Fruit fly (Drosophila melanogaster) whole organism, prepupa: Measurements from ENCODE around the gene CG32024.

Source experiments
- CG11294 ChIP-seq: fragments of 200-800 bp; sonication (Bioruptor generic); IDR thresholded peaks from 2 replicates; pipeline ENCODE4 v1.3.6; 2022; ENCODE audit warnings: missing biosample characterization, missing genetic modification characterization
- CG11762 ChIP-seq: fragments of 200-800 bp; sonication (Bioruptor generic); optimal IDR thresholded peaks from 3 replicates; lab custom pipeline; 2016; ENCODE audit warnings: missing biosample characterization, missing genetic modification characterization; ENCODE audit not compliant: insufficient read depth
- CG11902 ChIP-seq: fragments of 200-800 bp; sonication (Bioruptor generic); optimal IDR thresholded peaks from 3 replicates; lab custom pipeline; 2016; ENCODE audit warnings: missing biosample characterization, missing genetic modification characterization
- CG15336 ChIP-seq: fragments of 200-800 bp; sonication (Bioruptor generic); IDR thresholded peaks from 2 replicates; pipeline ENCODE4 v1.3.6; 2022; ENCODE audit warnings: missing biosample characterization, missing genetic modification characterization
- CG16779 ChIP-seq: fragments of 200-800 bp; sonication (Bioruptor generic); optimal IDR thresholded peaks from 3 replicates; lab custom pipeline; 2017; ENCODE audit warnings: missing biosample characterization, mild to moderate bottlenecking, missing genetic modification characterization
- CG31627 ChIP-seq: fragments of 200-800 bp; sonication (Bioruptor generic); optimal IDR thresholded peaks from 3 replicates; lab custom pipeline; 2016; ENCODE audit warnings: missing biosample characterization, missing genetic modification characterization
- CG32006 ChIP-seq: fragments of 200-800 bp; sonication (Bioruptor generic); optimal IDR thresholded peaks from 3 replicates; lab custom pipeline; 2017; ENCODE audit warnings: missing biosample characterization, mild to moderate bottlenecking, missing genetic modification characterization
- CG34406 ChIP-seq: fragments of 200-800 bp; sonication (Bioruptor generic); optimal IDR thresholded peaks from 3 replicates; lab custom pipeline; 2016; ENCODE audit warnings: missing biosample characterization, missing genetic modification characterization
- CG3919 ChIP-seq: fragments of 200-800 bp; sonication (Bioruptor generic); optimal IDR thresholded peaks from 3 replicates; lab custom pipeline; 2016; ENCODE audit warnings: missing biosample characterization, missing genetic modification characterization
- CG4318 ChIP-seq: fragments of 200-800 bp; sonication (Bioruptor generic); optimal IDR thresholded peaks from 3 replicates; lab custom pipeline; 2017; ENCODE audit warnings: missing biosample characterization, mild to moderate bottlenecking, missing genetic modification characterization
- CG6163 ChIP-seq: fragments of 200-800 bp; sonication (Bioruptor generic); IDR thresholded peaks from 3 replicates; pipeline ENCODE4 v1.3.6; 2022; ENCODE audit warnings: missing biosample characterization, missing genetic modification characterization
- CG6276 ChIP-seq: fragments of 200-800 bp; sonication (Bioruptor generic); optimal IDR thresholded peaks from 2 replicates; lab custom pipeline; 2017; ENCODE audit warnings: missing biosample characterization, mild to moderate bottlenecking, missing genetic modification characterization
- CG6792 ChIP-seq: fragments of 200-800 bp; sonication (Bioruptor generic); optimal IDR thresholded peaks from 3 replicates; lab custom pipeline; 2016; ENCODE audit warnings: missing biosample characterization, missing genetic modification characterization
- CG6808 ChIP-seq: fragments of 200-800 bp; sonication (Bioruptor generic); optimal IDR thresholded peaks from 3 replicates; lab custom pipeline; 2017; ENCODE audit warnings: missing biosample characterization, missing genetic modification characterization, mild to moderate bottlenecking, moderate library complexity, missing genetic modification reagents
- CG6854 ChIP-seq: fragments of 200-800 bp; sonication (Bioruptor generic); optimal IDR thresholded peaks from 2 replicates; lab custom pipeline; 2017; ENCODE audit warnings: missing biosample characterization, mild to moderate bottlenecking, missing genetic modification characterization
- CG8119 ChIP-seq: fragments of 200-800 bp; sonication (Bioruptor generic); IDR thresholded peaks from 3 replicates; pipeline ENCODE4 v1.3.6; 2022; ENCODE audit warnings: missing biosample characterization, missing genetic modification characterization
- CG8319 ChIP-seq: fragments of 200-800 bp; sonication (Bioruptor generic); optimal IDR thresholded peaks from 3 replicates; lab custom pipeline; 2016; ENCODE audit warnings: missing biosample characterization, missing genetic modification characterization
- CG8632 ChIP-seq: fragments of 200-800 bp; sonication (Bioruptor generic); optimal IDR thresholded peaks from 3 replicates; lab custom pipeline; 2016; ENCODE audit warnings: missing biosample characterization, missing genetic modification characterization
- Eip75B ChIP-seq: fragments of 200-800 bp; sonication (Bioruptor generic); optimal IDR thresholded peaks from 3 replicates; lab custom pipeline; 2016; ENCODE audit warnings: missing biosample characterization, missing genetic modification characterization
- Eip93F ChIP-seq: fragments of 200-800 bp; sonication (Bioruptor generic); optimal IDR thresholded peaks from 2 replicates; lab custom pipeline; 2016; ENCODE audit warnings: missing biosample characterization, mild to moderate bottlenecking, missing genetic modification characterization
- Ets21C ChIP-seq: fragments of 200-800 bp; sonication (Bioruptor generic); optimal IDR thresholded peaks from 3 replicates; lab custom pipeline; 2016; ENCODE audit warnings: missing biosample characterization, missing genetic modification characterization
- Ets96B ChIP-seq: fragments of 200-800 bp; optimal IDR thresholded peaks from 2 replicates; lab custom pipeline; 2019; ENCODE audit warnings: missing biosample characterization, mild to moderate bottlenecking, missing genetic modification characterization, moderate library complexity
- Gug ChIP-seq: fragments of 200-800 bp; sonication (Bioruptor generic); IDR thresholded peaks from 2 replicates; pipeline ENCODE4 v1.3.6; 2022; ENCODE audit warnings: missing biosample characterization, missing genetic modification characterization
- Hr38 ChIP-seq: sonication (Bioruptor generic); optimal IDR thresholded peaks from 2 replicates; lab custom pipeline; 2016; ENCODE audit warnings: missing biosample characterization, missing genetic modification characterization
- Hr4 ChIP-seq: fragments of 200-800 bp; sonication (Bioruptor generic); optimal IDR thresholded peaks from 3 replicates; lab custom pipeline; 2016; ENCODE audit warnings: missing biosample characterization, missing genetic modification characterization
- Lpt ChIP-seq: fragments of 200-800 bp; sonication (Bioruptor generic); optimal IDR thresholded peaks from 3 replicates; lab custom pipeline; 2016; ENCODE audit warnings: missing biosample characterization, missing genetic modification characterization
- Smox ChIP-seq: fragments of 200-800 bp; sonication (Bioruptor generic); optimal IDR thresholded peaks from 3 replicates; lab custom pipeline; 2016; ENCODE audit warnings: missing biosample characterization, missing genetic modification characterization
- Sox102F ChIP-seq: fragments of 200-800 bp; sonication (Bioruptor generic); optimal IDR thresholded peaks from 2 replicates; lab custom pipeline; 2016; ENCODE audit warnings: missing biosample characterization, mild to moderate bottlenecking, missing genetic modification characterization
- Sox15 ChIP-seq: fragments of 200-800 bp; sonication (Bioruptor generic); optimal IDR thresholded peaks from 3 replicates; lab custom pipeline; 2016; ENCODE audit warnings: missing biosample characterization, missing genetic modification characterization
- achi ChIP-seq: fragments of 200-800 bp; sonication (Bioruptor generic); optimal IDR thresholded peaks from 3 replicates; lab custom pipeline; 2016; ENCODE audit warnings: missing biosample characterization, missing genetic modification characterization
- acj6 ChIP-seq: fragments of 200-800 bp; sonication (Bioruptor generic); optimal IDR thresholded peaks from 3 replicates; lab custom pipeline; 2016; ENCODE audit warnings: missing biosample characterization, missing genetic modification characterization
- cyc ChIP-seq: fragments of 200-800 bp; sonication (Bioruptor generic); optimal IDR thresholded peaks from 3 replicates; lab custom pipeline; 2016; ENCODE audit warnings: missing biosample characterization, missing genetic modification characterization
- dac ChIP-seq: fragments of 200-800 bp; sonication (Bioruptor generic); optimal IDR thresholded peaks from 2 replicates; lab custom pipeline; 2017; ENCODE audit warnings: missing biosample characterization, mild to moderate bottlenecking, missing genetic modification characterization
- dsx ChIP-seq: fragments of 200-800 bp; optimal IDR thresholded peaks from 3 replicates; lab custom pipeline; 2019; ENCODE audit warnings: missing biosample characterization, mild to moderate bottlenecking, missing genetic modification characterization, moderate library complexity; ENCODE audit not compliant: poor library complexity, severe bottlenecking
- eg ChIP-seq: fragments of 200-800 bp; sonication (Bioruptor generic); IDR thresholded peaks from 3 replicates; pipeline ENCODE4 v1.3.6; 2022; ENCODE audit warnings: missing biosample characterization, missing genetic modification characterization
- esn ChIP-seq: fragments of 200-800 bp; sonication (Bioruptor generic); optimal IDR thresholded peaks from 2 replicates; lab custom pipeline; 2016; ENCODE audit warnings: missing biosample characterization, mild to moderate bottlenecking, missing genetic modification characterization, moderate library complexity
- fd59A ChIP-seq: fragments of 200-800 bp; sonication (Bioruptor generic); optimal IDR thresholded peaks from 2 replicates; lab custom pipeline; 2017; ENCODE audit warnings: missing biosample characterization, mild to moderate bottlenecking, missing genetic modification characterization, missing genetic modification reagents
- fkh ChIP-seq: fragments of 200-800 bp; sonication (Bioruptor generic); optimal IDR thresholded peaks from 3 replicates; lab custom pipeline; 2017; ENCODE audit warnings: missing biosample characterization, mild to moderate bottlenecking, missing genetic modification characterization, moderate library complexity
- lz ChIP-seq: fragments of 200-800 bp; sonication (Bioruptor generic); optimal IDR thresholded peaks from 3 replicates; lab custom pipeline; 2016; ENCODE audit warnings: missing biosample characterization, missing genetic modification characterization
- net ChIP-seq: fragments of 200-800 bp; sonication (Bioruptor generic); optimal IDR thresholded peaks from 3 replicates; lab custom pipeline; 2016; ENCODE audit warnings: missing biosample characterization, missing genetic modification characterization
- pdm3 ChIP-seq: fragments of 200-800 bp; sonication (Bioruptor generic); optimal IDR thresholded peaks from 3 replicates; lab custom pipeline; 2016; ENCODE audit warnings: missing biosample characterization, missing genetic modification characterization
- salr ChIP-seq, 2 experiments: fragments of 200-800 bp; sonication (Bioruptor generic); optimal IDR thresholded peaks; 3 replicates each; lab custom pipeline; 2016 to 2018; ENCODE audit warnings: missing biosample characterization in 2 of 2, missing genetic modification characterization in 2 of 2, mild to moderate bottlenecking in 1 of 2
- spab ChIP-seq: fragments of 200-800 bp; sonication (Bioruptor generic); optimal IDR thresholded peaks from 2 replicates; lab custom pipeline; 2017; ENCODE audit warnings: missing biosample characterization, mild to moderate bottlenecking, missing genetic modification characterization, missing genetic modification reagents
- topi ChIP-seq: fragments of 200-800 bp; sonication (Bioruptor generic); optimal IDR thresholded peaks from 3 replicates; lab custom pipeline; 2016; ENCODE audit warnings: missing biosample characterization, missing genetic modification characterization
- vri ChIP-seq: fragments of 200-800 bp; sonication (Bioruptor generic); optimal IDR thresholded peaks from 3 replicates; lab custom pipeline; 2016; ENCODE audit warnings: missing biosample characterization, mild to moderate bottlenecking, missing genetic modification characterization

Gene CG32024

DNA sequence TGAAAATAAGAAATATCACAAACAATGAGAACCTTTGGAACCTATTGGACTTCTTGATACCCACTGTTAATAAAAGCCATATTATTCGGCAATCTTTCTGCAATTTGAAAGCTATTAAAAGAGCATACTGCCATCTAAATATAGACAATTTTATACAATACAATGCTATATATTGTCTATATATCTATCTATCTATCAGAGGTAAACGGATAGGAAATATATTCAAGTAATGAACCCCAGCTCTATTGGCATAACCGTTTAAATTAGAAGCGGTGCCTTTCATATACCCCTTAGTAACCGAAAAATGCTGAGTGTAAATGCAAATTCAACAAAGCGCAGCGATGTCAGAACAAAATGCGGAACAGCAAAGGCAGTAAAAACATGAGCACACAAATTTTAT, 43.6 kb upstream of the CG32024 start (continued):
- TF ChIP-seq fd59A (GFP tag; lab: Kevin White, UChicago) (no peak), CG8632 (GFP tag; lab: Kevin White, UChicago) (peak; percentile 16), CG3919 (peak; percentile 5), Lpt (GFP tag; lab: Kevin White, UChicago) (no peak), topi (GFP tag; lab: Kevin White, UChicago) (peak; percentile 81), CG6808 (GFP tag; lab: Kevin White, UChicago) (no peak)
- TF ChIP-seq, all 60 proteins: peak for 21

DNA sequence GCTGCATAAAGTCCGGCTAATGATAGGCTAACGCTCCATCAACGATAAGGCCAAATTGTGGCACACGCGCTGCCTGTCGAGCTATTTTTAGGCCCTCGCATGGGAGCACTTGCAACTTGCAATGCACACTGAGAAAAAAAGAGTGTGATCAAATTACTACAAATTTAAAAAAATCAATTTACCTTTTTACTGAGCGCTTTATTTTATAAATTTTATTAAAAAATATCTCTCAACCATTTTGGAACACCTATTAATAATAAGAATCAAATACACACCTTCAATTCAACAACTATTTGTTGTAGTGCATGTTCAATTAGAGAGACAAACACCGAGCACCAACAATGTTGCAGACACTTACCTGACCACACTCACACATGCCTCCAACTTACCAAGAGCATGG, 41.9 kb upstream of the CG32024 start:
- TF ChIP-seq Gug (peak; percentile 93), CG15336 (peak; percentile 98), CG4318 (GFP tag; lab: Kevin White, UChicago) (peak; percentile 9), Ets96B (tag; lab: Kevin White, UChicago) (peak; percentile 45), achi (GFP tag; lab: Kevin White, UChicago) (peak; percentile 42), dsx (GFP tag; lab: Kevin White, UChicago) (peak; percentile 100), fd59A (GFP tag; lab: Kevin White, UChicago) (no peak), Eip75B (no peak), cyc (no peak), CG6163 (GFP tag; lab: Robert Waterston, UW) (peak; percentile 96), CG11902 (GFP tag; lab: Kevin White, UChicago) (no peak), Hr38 (GFP tag; lab: Kevin White, UChicago) (no peak), Lpt (GFP tag; lab: Kevin White, UChicago) (peak; percentile 82), CG6276 (GFP tag; lab: Kevin White, UChicago) (peak; percentile 55), CG8119 (GFP tag; lab: Robert Waterston, UW) (peak; percentile 96), CG32006 (GFP tag; lab: Kevin White, UChicago) (no peak), CG11294 (peak; percentile 91), net (GFP tag; lab: Kevin White, UChicago) (no peak), esn (GFP tag; lab: Kevin White, UChicago) (no peak), Hr4 (GFP tag; lab: Kevin White, UChicago) (peak; percentile 81), CG31627 (GFP tag; lab: Kevin White, UChicago) (no peak), CG34406 (GFP tag; lab: Kevin White, UChicago) (no peak), eg (GFP tag; lab: Robert Waterston, UW) (peak; percentile 97), salr (GFP tag; optimal IDR thresholded peaks at IDR 0.05; lab: Kevin White, UChicago) (peak in 1 of 2 experiments; percentile 20), lz (no peak)

DNA sequence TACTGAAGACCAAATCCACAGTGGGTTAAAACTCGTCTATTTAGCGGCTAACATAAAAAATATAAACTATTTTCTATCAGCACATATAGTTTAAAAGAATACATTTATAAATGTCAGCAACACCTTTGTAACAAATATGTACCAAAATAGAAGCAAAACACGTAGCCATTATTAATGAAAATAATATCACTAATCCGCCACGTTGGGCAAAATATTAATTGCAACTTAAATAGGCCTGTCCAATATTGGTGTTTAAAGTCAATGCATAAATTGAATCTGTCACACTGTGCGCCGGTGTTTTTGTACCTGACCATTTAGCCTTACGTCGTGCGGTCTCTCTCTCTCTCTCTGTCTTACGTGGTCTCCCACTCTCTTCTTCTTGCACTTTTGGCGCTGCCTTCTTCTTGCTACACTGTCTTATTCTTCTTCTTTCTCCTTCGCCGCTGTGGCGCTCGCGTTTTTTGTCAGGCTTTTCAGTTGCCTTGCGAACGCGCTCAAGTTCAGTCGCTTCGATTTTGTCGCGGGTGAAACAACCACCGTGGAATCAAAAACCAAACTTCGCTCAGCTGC, 41.3 kb upstream of the CG32024 start:
- TF ChIP-seq CG6276 (GFP tag; lab: Kevin White, UChicago) (peak; percentile 96), CG6808 (GFP tag; lab: Kevin White, UChicago) (peak; percentile 98), net (GFP tag; lab: Kevin White, UChicago) (peak; percentile 97), CG3919 (peak; percentile 94), lz (peak; percentile 99), Smox (GFP tag; lab: Kevin White, UChicago) (peak; percentile 99), Lpt (GFP tag; lab: Kevin White, UChicago) (peak; percentile 87), CG4318 (GFP tag; lab: Kevin White, UChicago) (peak; percentile 95), CG8319 (GFP tag; lab: Kevin White, UChicago) (peak; percentile 94), CG11762 (GFP tag; lab: Kevin White, UChicago) (peak; percentile 97), CG6792 (GFP tag; lab: Kevin White, UChicago) (peak; percentile 98), vri (GFP tag; lab: Kevin White, UChicago) (peak; percentile 94), CG16779 (tag; lab: Kevin White, UChicago) (peak; percentile 88), dac (GFP tag; lab: Kevin White, UChicago) (peak; percentile 96), CG6163 (GFP tag; lab: Robert Waterston, UW) (peak; percentile 94), Ets96B (tag; lab: Kevin White, UChicago) (peak; percentile 95), spab (GFP tag; lab: Kevin White, UChicago) (peak; percentile 94), Ets21C (GFP tag; lab: Kevin White, UChicago) (peak; percentile 98), CG6854 (GFP tag; lab: Kevin White, UChicago) (peak; percentile 96), pdm3 (GFP tag; lab: Kevin White, UChicago) (peak; percentile 97), Sox102F (GFP tag; lab: Kevin White, UChicago) (peak; percentile 98), CG8119 (GFP tag; lab: Robert Waterston, UW) (peak; percentile 95), fkh (GFP tag; lab: Kevin White, UChicago) (peak; percentile 72), Hr38 (GFP tag; lab: Kevin White, UChicago) (peak; percentile 39), dsx (GFP tag; lab: Kevin White, UChicago) (peak; percentile 55), Sox15 (peak; percentile 99), CG11294 (peak; percentile 95), Gug (peak; percentile 97), Eip93F (peak; percentile 90), acj6 (GFP tag; lab: Kevin White, UChicago) (peak; percentile 99), CG31627 (GFP tag; lab: Kevin White, UChicago) (peak; percentile 99)
